Worm (Caenorhabditis elegans) whole organism, mixed stage, embryonic: ENCODE data around the gene kgb-1.

Experiments used
- bed-3 ChIP-seq: fragments of 200-800 bp; sonication (Bioruptor generic); optimal IDR thresholded peaks from 3 replicates; lab custom pipeline; 2018; ENCODE audit warnings: mild to moderate bottlenecking, missing genetic modification characterization, moderate library complexity, missing compliant biosample characterization
- ceh-39 ChIP-seq: fragments of 150-350 bp; optimal IDR thresholded peaks from 2 replicates; lab custom pipeline; 2014; ENCODE audit warnings: missing biosample characterization, missing genetic modification characterization
- cnd-1 ChIP-seq: fragments of 200-800 bp; sonication (Bioruptor generic); optimal IDR thresholded peaks from 2 replicates; lab custom pipeline; 2018; ENCODE audit warnings: mild to moderate bottlenecking, missing genetic modification characterization, missing compliant biosample characterization
- lsy-2 ChIP-seq: fragments of 150-350 bp; optimal IDR thresholded peaks from 2 replicates; lab custom pipeline; 2014; ENCODE audit warnings: missing biosample characterization, missing genetic modification characterization
- nhr-237 ChIP-seq: fragments of 150-350 bp; optimal IDR thresholded peaks from 2 replicates; lab custom pipeline; 2014; ENCODE audit warnings: missing biosample characterization, missing genetic modification characterization
- nhr-76 ChIP-seq: sonication (generic microtip); optimal IDR thresholded peaks from 2 replicates; lab custom pipeline; 2017; ENCODE audit warnings: missing biosample characterization, missing genetic modification characterization
- pha-4 ChIP-seq: fragments of 150-350 bp; optimal IDR thresholded peaks from 2 replicates; lab custom pipeline; 2018; ENCODE audit warnings: missing biosample characterization, missing genetic modification reagents, missing genetic modification characterization
- unc-39 ChIP-seq: fragments of 150-350 bp; optimal IDR thresholded peaks from 2 replicates; lab custom pipeline; 2014; ENCODE audit warnings: missing biosample characterization, missing genetic modification characterization

DNA sequence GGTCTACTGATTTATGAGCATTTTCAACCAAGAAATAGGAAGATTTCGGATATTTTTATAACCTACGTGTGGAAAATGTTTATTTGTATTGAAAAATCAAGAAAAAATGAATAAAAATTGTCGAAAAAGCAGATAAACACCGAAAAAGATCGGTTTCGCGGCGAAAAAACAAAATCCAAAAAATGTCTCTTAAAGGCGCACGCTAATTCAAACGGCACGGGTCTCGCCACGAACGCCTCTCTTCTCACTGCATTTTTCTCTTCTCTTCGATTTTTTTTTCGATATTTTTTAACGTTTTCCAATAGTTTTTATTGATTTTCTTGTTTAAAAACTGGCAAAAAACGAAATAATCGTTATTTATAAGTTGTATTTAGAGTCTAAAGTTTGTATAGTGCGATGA, 15.7 kb upstream of the kgb-1 start:
- TF ChIP-seq pha-4 (tag; lab: Kevin White, UChicago) (no peak), cnd-1 (tag; lab: Kevin White, UChicago) (no peak), unc-39 (tag; lab: Kevin White, UChicago) (no peak), lsy-2 (tag; lab: Kevin White, UChicago) (peak; percentile 54), bed-3 (GFP tag; lab: Kevin White, UChicago) (no peak), nhr-76 (tag; lab: Kevin White, UChicago) (no peak), nhr-237 (peak; percentile 2), ceh-39 (tag; lab: Kevin White, UChicago) (peak; percentile 58)
